Worm (Caenorhabditis elegans): ENCODE results near the gene Y48A6C.8.
A peak's percentile ranks its signal among the peaks of the same experiment; 100 is the strongest.

Y48A6C.8 gene

DNA sequence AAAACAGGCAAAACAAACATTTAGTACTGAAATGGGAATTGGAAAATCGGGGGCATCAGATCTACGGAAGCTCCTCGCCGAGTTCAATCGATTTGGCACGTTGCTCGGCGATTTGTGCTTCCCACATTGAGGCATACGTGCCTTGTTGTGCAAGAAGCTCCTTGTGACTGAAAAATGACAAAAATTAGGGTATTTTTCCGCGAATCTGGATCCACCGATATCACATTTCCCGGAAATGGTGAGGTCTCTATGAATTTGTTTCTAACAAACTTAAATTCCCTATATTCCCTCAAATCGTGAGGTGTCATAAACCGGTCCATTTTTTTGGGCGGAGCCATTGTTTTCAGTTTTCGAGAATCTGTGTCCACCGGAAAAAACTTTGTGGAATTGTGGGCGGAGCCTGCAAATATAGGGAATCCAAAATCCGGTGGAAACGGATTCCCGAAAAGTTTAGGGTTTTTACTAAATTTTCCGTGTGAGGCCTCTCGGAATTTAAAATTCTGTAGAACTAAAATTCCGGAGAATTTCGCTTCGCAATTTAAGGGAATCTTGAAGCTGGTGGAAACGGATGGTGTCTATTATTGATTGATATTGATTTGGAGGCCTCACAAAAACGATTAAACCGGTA is 35.7 kb downstream of the Y48A6C.8 start (continued):
- no peak for TF ChIP-seq hlh-30 (tag; optimal IDR thresholded peaks at IDR 0.05; ENCODE audit: insufficient read depth)
- no peak for TF ChIP-seq madf-2 (tag; optimal IDR thresholded peaks at IDR 0.05)
- peak; percentile 95 for TF ChIP-seq ets-4 (tag; optimal IDR thresholded peaks at IDR 0.05)
- peak; percentile 24 for TF ChIP-seq ceh-19 (GFP tag; optimal IDR thresholded peaks at IDR 0.05)
- no peak for TF ChIP-seq pros-1 (tag; optimal IDR thresholded peaks at IDR 0.05)
- peak; percentile 15 for TF ChIP-seq sox-4 (tag; optimal IDR thresholded peaks at IDR 0.05)
- TF ChIP-seq hlh-13 (GFP tag; optimal IDR thresholded peaks at IDR 0.05) = no peak
- TF ChIP-seq tbx-2 (tag; optimal IDR thresholded peaks at IDR 0.05) = peak; percentile 96
- TF ChIP-seq dve-1 (tag; optimal IDR thresholded peaks at IDR 0.05) = no peak
- peak; percentile 35 for TF ChIP-seq unc-42 (tag; optimal IDR thresholded peaks at IDR 0.05)
- TF ChIP-seq K09A11.1 (tag; optimal IDR thresholded peaks at IDR 0.05; ENCODE audit: insufficient read depth) = no peak
- no peak for TF ChIP-seq mec-3 (tag; optimal IDR thresholded peaks at IDR 0.05; ENCODE audit: borderline replicate concordance)
- TF ChIP-seq ceh-2 (tag; optimal IDR thresholded peaks at IDR 0.05) = peak; percentile 94
- TF ChIP-seq elt-4 (tag; optimal IDR thresholded peaks at IDR 0.05) = peak; percentile 90
- TF ChIP-seq ahr-1 (tag; optimal IDR thresholded peaks at IDR 0.05) = peak; percentile 91
- TF ChIP-seq hlh-8 (tag; optimal IDR thresholded peaks at IDR 0.05) = peak; percentile 86
- TF ChIP-seq hlh-15 (tag; optimal IDR thresholded peaks at IDR 0.05) = peak; percentile 28
- peak; percentile 67 for TF ChIP-seq ztf-16 (tag; optimal IDR thresholded peaks at IDR 0.05)
- TF ChIP-seq ttx-3 (tag; optimal IDR thresholded peaks at IDR 0.05) = peak; percentile 62
- peak; percentile 71 for TF ChIP-seq rnt-1 (tag; optimal IDR thresholded peaks at IDR 0.05)
- no peak for TF ChIP-seq ceh-6 (GFP tag; optimal IDR thresholded peaks at IDR 0.05)
- TF ChIP-seq ceh-22 (tag; optimal IDR thresholded peaks at IDR 0.05) = no peak
- TF ChIP-seq nfya-1 (tag; optimal IDR thresholded peaks at IDR 0.05) = no peak
- TF ChIP-seq sox-2 (GFP tag; IDR thresholded peaks at IDR 0.05) = no peak
- TF ChIP-seq eyg-1 (tag; optimal IDR thresholded peaks at IDR 0.05) = no peak
- peak; percentile 80 for TF ChIP-seq ref-2 (tag; optimal IDR thresholded peaks at IDR 0.05)
- no peak for TF ChIP-seq unc-3 (GFP tag; conservative IDR thresholded peaks at IDR 0.05)
- peak; percentile 69 for TF ChIP-seq unc-3 (tag; optimal IDR thresholded peaks at IDR 0.05)
- no peak for TF ChIP-seq fkh-10 (GFP tag; optimal IDR thresholded peaks at IDR 0.05)

DNA sequence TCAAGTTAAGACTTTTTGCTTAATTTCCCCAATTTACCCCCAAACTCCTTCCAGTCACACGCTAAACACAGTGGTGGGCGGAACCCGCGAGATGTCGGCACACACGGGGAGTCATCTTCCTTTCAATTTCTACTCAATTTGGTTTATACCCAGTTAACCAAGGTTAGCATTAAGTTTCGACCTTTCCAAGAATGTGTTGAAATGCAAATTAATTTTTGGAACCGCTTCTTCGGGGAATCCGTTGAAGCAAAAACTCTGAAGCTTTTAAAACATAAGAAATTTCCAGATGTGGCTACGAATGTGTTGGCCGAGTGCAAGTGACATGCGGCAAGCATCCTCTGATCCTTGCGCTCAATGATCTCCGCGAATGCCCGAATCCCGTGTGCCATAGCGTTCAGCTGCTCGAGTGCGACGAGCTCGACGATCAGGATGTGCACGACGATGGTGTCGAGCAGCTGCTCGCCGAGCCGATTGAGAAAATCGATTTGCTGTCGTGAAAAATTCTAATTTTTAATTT is 36.5 kb downstream of the Y48A6C.8 start:
- no peak for TF ChIP-seq che-1 (tag; optimal IDR thresholded peaks at IDR 0.05)
- peak; percentile 66 for TF ChIP-seq ama-1 (optimal IDR thresholded peaks at IDR 0.05)
- no peak for TF ChIP-seq C38D4.7 (GFP tag; optimal IDR thresholded peaks at IDR 0.05)
- TF ChIP-seq tbx-2 (tag; optimal IDR thresholded peaks at IDR 0.05) = no peak
- no peak for TF ChIP-seq K09A11.1 (tag; optimal IDR thresholded peaks at IDR 0.05; ENCODE audit: insufficient read depth)
- TF ChIP-seq lim-6 (tag; optimal IDR thresholded peaks at IDR 0.05) = no peak

ce11 chrIII:11090112-11090648 is 37.2 kb downstream of the Y48A6C.8 start:
- TF ChIP-seq nhr-232 (tag; optimal IDR thresholded peaks at IDR 0.05) (no peak), nfya-1 (tag; optimal IDR thresholded peaks at IDR 0.05) (peak; percentile 75), ama-1 (optimal IDR thresholded peaks at IDR 0.05) (peak; percentile 89)

DNA sequence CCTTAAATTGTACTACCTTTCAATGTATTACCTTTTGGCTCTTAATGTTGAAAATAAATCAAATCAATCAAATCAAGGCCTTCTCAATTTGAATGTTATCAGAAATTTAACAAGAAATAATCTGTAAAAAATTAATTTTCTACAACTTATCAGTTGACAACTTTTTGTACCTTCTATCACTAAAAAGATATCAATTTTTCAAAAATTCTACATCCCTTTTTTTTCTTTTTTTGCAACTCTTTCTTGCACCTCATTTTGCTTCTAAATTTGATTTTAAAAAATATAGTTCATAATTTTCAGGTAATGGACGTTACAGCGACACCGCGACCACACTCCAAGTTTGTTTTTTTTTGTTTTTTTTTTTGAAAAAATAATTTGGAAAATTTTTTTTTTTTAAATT is 39.2 kb downstream of the Y48A6C.8 start, which contains the start of gene W09D6.5:
TSS of gene W09D6.5 (plus strand) at position 301 of the 400 bp plus-strand sequence.
- TF ChIP-seq ref-2 (tag; optimal IDR thresholded peaks at IDR 0.05) = no peak
- TF ChIP-seq sdc-2 (tag; optimal IDR thresholded peaks at IDR 0.05) = no peak
- TF ChIP-seq ets-4 (tag; optimal IDR thresholded peaks at IDR 0.05) = no peak
- TF ChIP-seq ceh-48 (tag; optimal IDR thresholded peaks at IDR 0.05) = no peak
- TF ChIP-seq odd-2 (tag; optimal IDR thresholded peaks at IDR 0.05) = no peak
- no peak for TF ChIP-seq che-1 (tag; optimal IDR thresholded peaks at IDR 0.05)
- no peak for TF ChIP-seq eyg-1 (tag; optimal IDR thresholded peaks at IDR 0.05)
- TF ChIP-seq dve-1 (tag; optimal IDR thresholded peaks at IDR 0.05) = no peak
